Worm (Caenorhabditis elegans) whole organism, L4 larva: ENCODE results near the gene paqr-3.

Experiments used
- D1046.2 ChIP-seq: fragments of 200-800 bp; sonication (Bioruptor generic); IDR thresholded peaks from 2 replicates; pipeline ENCODE4 v1.3.6; 2022; ENCODE audit warnings: missing genetic modification characterization, missing compliant biosample characterization
- F44E2.7 ChIP-seq: fragments of 200-800 bp; sonication (Bioruptor generic); IDR thresholded peaks from 2 replicates; pipeline ENCODE4 v2.1.2; 2022; ENCODE audit warnings: missing genetic modification characterization, missing compliant biosample characterization
- F49E8.2 ChIP-seq: sonication (generic microtip); optimal IDR thresholded peaks from 2 replicates; lab custom pipeline; 2016; ENCODE audit warnings: missing compliant biosample characterization, mild to moderate bottlenecking, missing genetic modification characterization, borderline replicate concordance
- R02D3.7 ChIP-seq: fragments of 150-350 bp; sonication (generic microtip); optimal IDR thresholded peaks from 3 replicates; lab custom pipeline; 2014; ENCODE audit warnings: missing biosample characterization, missing genetic modification characterization
- Y105C5A.15 ChIP-seq: fragments of 200-800 bp; sonication (Bioruptor generic); IDR thresholded peaks from 2 replicates; pipeline ENCODE4 v1.3.6; 2022; ENCODE audit warnings: missing genetic modification characterization, missing compliant biosample characterization
- ZK337.2 ChIP-seq: fragments of 200-800 bp; sonication (Bioruptor generic); IDR thresholded peaks from 2 replicates; pipeline ENCODE4 v1.3.6; 2022; ENCODE audit warnings: missing genetic modification reagents, missing genetic modification characterization, missing compliant biosample characterization
- ZK546.5 ChIP-seq, 2 experiments: sonication (generic microtip); optimal IDR thresholded peaks; 2 replicates each; lab custom pipeline; 2017; ENCODE audit warnings: missing biosample characterization in 2 of 2, missing genetic modification characterization in 2 of 2
- arid-1 ChIP-seq: fragments of 200-800 bp; sonication (Bioruptor generic); conservative IDR thresholded peaks from 2 replicates; pipeline ENCODE4 v1.3.6; 2022; ENCODE audit warnings: missing genetic modification reagents, missing genetic modification characterization, missing compliant biosample characterization
- attf-4 ChIP-seq: sonication (generic microtip); optimal IDR thresholded peaks from 3 replicates; lab custom pipeline; 2017; ENCODE audit warnings: missing biosample characterization, missing genetic modification characterization
- ceh-32 ChIP-seq: sonication (generic microtip); optimal IDR thresholded peaks from 2 replicates; lab custom pipeline; 2016; ENCODE audit warnings: mild to moderate bottlenecking, missing genetic modification characterization, missing compliant biosample characterization; ENCODE audit not compliant: poor library complexity
- ces-1 ChIP-seq: fragments of 150-350 bp; sonication (generic microtip); optimal IDR thresholded peaks from 4 replicates; lab custom pipeline; 2014; ENCODE audit warnings: missing biosample characterization, missing genetic modification reagents, missing genetic modification characterization
- cey-2 ChIP-seq: sonication (generic microtip); optimal IDR thresholded peaks from 3 replicates; lab custom pipeline; 2017; ENCODE audit warnings: missing genetic modification characterization, mild to moderate bottlenecking, missing compliant biosample characterization, antibody characterized with exemption, borderline replicate concordance; ENCODE audit not compliant: insufficient read depth
- ctbp-1 ChIP-seq: fragments of 200-800 bp; sonication (Bioruptor generic); IDR thresholded peaks from 2 replicates; pipeline ENCODE4 v1.3.6; 2022; ENCODE audit warnings: missing genetic modification reagents, missing genetic modification characterization, missing compliant biosample characterization
- dmd-8 ChIP-seq: fragments of 200-800 bp; sonication (Bioruptor generic); IDR thresholded peaks from 2 replicates; pipeline ENCODE4 v1.3.6; 2022; ENCODE audit warnings: missing genetic modification characterization, missing compliant biosample characterization
- dpl-1 ChIP-seq: fragments of 150-350 bp; optimal IDR thresholded peaks from 2 replicates; lab custom pipeline; 2014; ENCODE audit warnings: missing biosample characterization, missing genetic modification reagents, missing genetic modification characterization
- hif-1 ChIP-seq, 2 experiments: sonication (generic microtip); optimal IDR thresholded peaks; 2 replicates each; lab custom pipeline; 2016 to 2017; ENCODE audit warnings: missing compliant biosample characterization in 2 of 2, missing genetic modification characterization in 2 of 2, missing genetic modification reagents in 2 of 2, missing genotype in 2 of 2, mild to moderate bottlenecking in 1 of 2
- jun-1 ChIP-seq: fragments of 150-350 bp; optimal IDR thresholded peaks from 2 replicates; lab custom pipeline; 2014; ENCODE audit warnings: missing biosample characterization, missing genetic modification reagents, missing genetic modification characterization
- lin-1 ChIP-seq: fragments of 200-800 bp; sonication (Bioruptor generic); IDR thresholded peaks from 2 replicates; pipeline ENCODE4 v1.3.6; 2022; ENCODE audit warnings: missing genetic modification reagents, missing genetic modification characterization, missing compliant biosample characterization
- lin-13 ChIP-seq: fragments of 150-350 bp; optimal IDR thresholded peaks from 2 replicates; lab custom pipeline; 2014; ENCODE audit warnings: missing biosample characterization, missing genetic modification reagents, missing genetic modification characterization
- lin-39 ChIP-seq: fragments of 150-350 bp; optimal IDR thresholded peaks from 2 replicates; lab custom pipeline; 2014; ENCODE audit warnings: missing biosample characterization, missing genetic modification reagents, missing genetic modification characterization
- mxl-2 ChIP-seq: fragments of 200-800 bp; sonication (Bioruptor generic); conservative IDR thresholded peaks from 2 replicates; pipeline ENCODE4 v1.3.6; 2022; ENCODE audit warnings: missing genetic modification reagents, missing genetic modification characterization, missing compliant biosample characterization
- nhr-25 ChIP-seq: sonication (generic microtip); optimal IDR thresholded peaks from 2 replicates; lab custom pipeline; 2017; ENCODE audit warnings: missing genetic modification characterization, mild to moderate bottlenecking, missing compliant biosample characterization, antibody characterized with exemption, moderate library complexity, borderline replicate concordance; ENCODE audit not compliant: insufficient read depth
- nhr-28 ChIP-seq: fragments of 150-350 bp; optimal IDR thresholded peaks from 2 replicates; lab custom pipeline; 2014; ENCODE audit warnings: missing biosample characterization, missing genetic modification characterization
- nhr-42 ChIP-seq: fragments of 200-800 bp; sonication (Bioruptor generic); IDR thresholded peaks from 2 replicates; pipeline ENCODE4 v1.3.6; 2022; ENCODE audit warnings: missing genetic modification characterization, missing compliant biosample characterization
- nhr-48 ChIP-seq: sonication (generic microtip); optimal IDR thresholded peaks from 2 replicates; lab custom pipeline; 2016; ENCODE audit warnings: mild to moderate bottlenecking, missing genetic modification characterization, missing compliant biosample characterization
- nhr-77 ChIP-seq: fragments of 150-350 bp; optimal IDR thresholded peaks from 2 replicates; lab custom pipeline; 2014; ENCODE audit warnings: missing biosample characterization, missing genetic modification characterization
- pha-4 ChIP-seq, 2 experiments: fragments of 150-350 bp in 1 of 2; fragments of 200-800 bp in 1 of 2; sonication (Bioruptor generic) in 1 of 2; IDR thresholded peaks in 1 of 2; optimal IDR thresholded peaks in 1 of 2; 2 replicates each; pipeline versions ENCODE4 v1.3.6 to Lab custom; 2014 to 2022; ENCODE audit warnings: missing genetic modification characterization in 2 of 2, missing genetic modification reagents in 2 of 2, missing biosample characterization in 1 of 2, missing compliant biosample characterization in 1 of 2
- php-3 ChIP-seq: fragments of 200-800 bp; sonication (Bioruptor generic); IDR thresholded peaks from 2 replicates; pipeline ENCODE4 v1.3.6; 2022; ENCODE audit warnings: missing genetic modification reagents, missing genetic modification characterization, missing compliant biosample characterization
- pqm-1 ChIP-seq: sonication (generic microtip); optimal IDR thresholded peaks from 2 replicates; lab custom pipeline; 2017; ENCODE audit warnings: missing biosample characterization, missing genetic modification characterization
- set-16 ChIP-seq: fragments of 200-800 bp; sonication (Bioruptor generic); IDR thresholded peaks from 2 replicates; pipeline ENCODE4 v1.3.6; 2022; ENCODE audit warnings: missing genetic modification reagents, missing genetic modification characterization, missing compliant biosample characterization
- skn-1 ChIP-seq: fragments of 150-350 bp; optimal IDR thresholded peaks from 2 replicates; lab custom pipeline; 2014; ENCODE audit warnings: missing biosample characterization, missing genetic modification characterization
- snpc-1.2 ChIP-seq: fragments of 200-800 bp; sonication (Bioruptor generic); IDR thresholded peaks from 2 replicates; pipeline ENCODE4 v1.3.6; 2022; ENCODE audit warnings: missing genetic modification reagents, missing genetic modification characterization, missing compliant biosample characterization
- tra-1 ChIP-seq: fragments of 200-800 bp; sonication (Bioruptor generic); IDR thresholded peaks from 2 replicates; pipeline ENCODE4 v1.3.6; 2022; ENCODE audit warnings: missing genetic modification reagents, missing genetic modification characterization, missing compliant biosample characterization
- unc-62 ChIP-seq, 3 experiments: fragments of 150-350 bp in 1 of 3; sonication (generic microtip); optimal IDR thresholded peaks in 2 of 3; peaks in 1 of 3; 1 replicate in 1 of 3; 2 replicates in 2 of 3; lab custom pipeline; 2014 to 2017; ENCODE audit warnings: missing biosample characterization in 3 of 3, missing genetic modification characterization in 3 of 3, missing genetic modification reagents in 3 of 3, missing genotype in 1 of 3
- zfp-3 ChIP-seq: fragments of 200-800 bp; sonication (Bioruptor generic); conservative IDR thresholded peaks from 2 replicates; pipeline ENCODE4 v1.3.6; 2022; ENCODE audit warnings: missing genetic modification reagents, missing genetic modification characterization, missing compliant biosample characterization
- zip-2 ChIP-seq: fragments of 150-350 bp; optimal IDR thresholded peaks from 2 replicates; lab custom pipeline; 2014; ENCODE audit warnings: missing biosample characterization, missing genetic modification characterization
- ztf-11 ChIP-seq: fragments of 150-350 bp; optimal IDR thresholded peaks from 2 replicates; lab custom pipeline; 2014; ENCODE audit warnings: missing biosample characterization, missing genetic modification characterization

Gene paqr-3

DNA sequence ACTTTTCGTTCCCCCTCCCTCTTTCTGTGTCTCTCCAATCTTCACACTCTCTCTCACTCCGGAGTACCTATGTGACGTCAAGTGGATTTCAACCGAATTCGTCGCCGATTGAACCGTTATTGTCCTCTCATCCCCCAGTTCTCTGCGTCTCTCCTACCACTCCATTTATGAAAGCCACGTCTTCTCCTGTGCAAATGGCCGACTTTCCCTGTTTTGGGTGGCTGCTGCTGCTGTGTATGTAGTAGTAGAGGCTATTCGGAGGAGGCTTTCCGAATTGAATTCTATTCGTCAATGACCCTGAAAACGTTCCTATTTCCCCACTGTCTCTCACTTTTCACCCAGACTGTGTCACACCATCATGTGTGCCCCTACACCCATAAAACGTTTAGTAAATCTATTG, 8.3 kb upstream of the paqr-3 start:
- TF ChIP-seq unc-62 (GFP tag; optimal IDR thresholded peaks at IDR 0.05 in 1 of 2; lab: Kevin White, UChicago) (peak in 1 of 2 experiments; percentile 87), unc-62 (tag; optimal IDR thresholded peaks at IDR 0.05; lab: Kevin White, UChicago) (no peak), nhr-25 (tag; lab: Kevin White, UChicago) (peak; percentile 37), zfp-3 (GFP tag; lab: Robert Waterston, UW) (no peak), F49E8.2 (tag; lab: Kevin White, UChicago) (no peak), D1046.2 (no peak), nhr-28 (tag; lab: Kevin White, UChicago) (peak; percentile 3), attf-4 (tag; lab: Kevin White, UChicago) (no peak)

DNA sequence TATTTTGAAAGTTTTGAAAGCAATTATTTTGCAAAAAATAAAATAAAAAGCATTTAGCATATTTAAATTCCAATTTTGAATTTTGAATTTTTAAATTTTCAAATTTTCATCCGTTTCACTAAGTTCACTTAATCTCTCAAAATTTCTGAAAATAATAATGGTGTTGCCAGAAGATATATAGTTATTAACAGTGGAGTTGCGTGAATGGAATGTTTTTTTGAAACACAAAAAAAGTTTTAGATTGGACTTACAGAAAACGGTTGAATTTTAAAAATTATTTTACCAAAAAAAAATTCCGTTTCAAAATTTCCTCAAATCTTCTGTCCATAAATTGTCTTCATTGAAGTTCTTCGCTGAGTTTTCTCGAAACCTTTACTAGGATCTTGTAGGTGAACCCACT, 7.8 kb upstream of the paqr-3 start:
- TF ChIP-seq snpc-1.2 (GFP tag; lab: Robert Waterston, UW): peak; percentile 74; the same call in 1 of the 2 replicates
- no peak for TF ChIP-seq php-3 (GFP tag; lab: Robert Waterston, UW)
- TF ChIP-seq skn-1 (tag; lab: Kevin White, UChicago): no peak
- TF ChIP-seq tra-1 (GFP tag; lab: Robert Waterston, UW): no peak
- no peak for TF ChIP-seq pqm-1 (tag; lab: Kevin White, UChicago)

DNA sequence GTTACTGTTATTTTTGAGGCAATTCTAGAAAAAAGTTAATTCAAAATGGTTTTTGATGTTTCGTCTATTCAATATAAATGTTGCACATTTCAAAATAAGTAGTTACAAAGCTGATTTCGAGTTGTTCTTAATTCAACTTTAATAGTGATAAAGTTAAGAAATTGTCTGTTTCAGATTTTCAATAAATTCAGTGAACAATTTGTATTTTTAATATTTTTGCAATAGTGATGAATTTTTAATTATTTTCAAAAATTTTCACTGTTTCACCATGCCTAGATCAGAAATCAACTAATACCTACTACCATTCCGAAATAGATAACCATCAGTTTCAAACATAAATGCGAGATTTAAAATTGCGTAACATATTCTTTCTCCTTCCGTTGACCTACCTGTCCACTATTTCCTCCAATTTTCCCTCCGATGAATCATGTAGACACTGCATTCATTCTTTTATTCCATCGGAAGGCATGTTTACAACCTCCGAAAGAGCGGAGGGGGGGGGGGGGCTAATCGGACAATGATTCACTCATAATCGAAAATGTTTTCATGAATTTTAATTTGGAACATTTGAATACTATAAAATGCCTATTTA, 6.6 kb upstream of the paqr-3 start:
- TF ChIP-seq lin-13: no peak
- TF ChIP-seq dmd-8 (GFP tag; lab: Robert Waterston, UW): no peak
- TF ChIP-seq unc-62 (GFP tag; optimal IDR thresholded peaks at IDR 0.05 in 1 of 2; lab: Kevin White, UChicago): peak in 1 of 2 experiments; percentile 22
- TF ChIP-seq unc-62 (tag; optimal IDR thresholded peaks at IDR 0.05; lab: Kevin White, UChicago): no peak
- no peak for TF ChIP-seq F44E2.7 (GFP tag; lab: Robert Waterston, UW)
- no peak for TF ChIP-seq nhr-77 (tag; lab: Kevin White, UChicago)
- no peak for TF ChIP-seq zip-2 (tag; lab: Kevin White, UChicago)
- no peak for TF ChIP-seq arid-1 (GFP tag; lab: Robert Waterston, UW)
- no peak for TF ChIP-seq ztf-11
- TF ChIP-seq ctbp-1 (GFP tag; lab: Robert Waterston, UW): no peak
- TF ChIP-seq dpl-1 (GFP tag; lab: Kevin White, UChicago): no peak
- peak; percentile 64; the same call in 1 of the 2 replicates for TF ChIP-seq snpc-1.2 (GFP tag; lab: Robert Waterston, UW)
- no peak for TF ChIP-seq ces-1
- TF ChIP-seq lin-1 (GFP tag; lab: Robert Waterston, UW): no peak
- no peak for TF ChIP-seq ceh-32
- no peak for TF ChIP-seq Y105C5A.15 (GFP tag; lab: Robert Waterston, UW)
- TF ChIP-seq hif-1 (tag; optimal IDR thresholded peaks at IDR 0.05; lab: Kevin White, UChicago): no peak
- TF ChIP-seq nhr-42: no peak

DNA sequence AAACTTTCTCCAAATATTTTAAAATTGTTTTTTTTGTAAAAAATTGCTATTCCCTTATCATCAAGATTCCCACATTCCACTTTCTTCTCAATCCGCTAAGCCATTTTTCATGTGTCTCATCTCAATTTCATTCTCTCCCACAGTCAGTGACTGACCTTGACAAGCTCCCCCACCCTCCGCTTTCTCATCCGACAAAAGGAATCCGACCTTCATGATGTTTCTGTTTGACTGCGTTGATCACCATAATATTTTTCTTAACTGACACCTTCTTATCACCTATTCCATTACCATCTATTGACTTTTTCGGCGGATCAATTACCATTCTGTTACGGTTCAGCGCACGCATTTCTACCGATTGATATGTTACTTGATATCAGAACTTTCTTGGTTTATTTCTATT, 5.6 kb upstream of the paqr-3 start:
- TF ChIP-seq unc-62 (GFP tag; optimal IDR thresholded peaks at IDR 0.05 in 1 of 2; lab: Kevin White, UChicago) (peak in 1 of 2 experiments; percentile 62), unc-62 (tag; optimal IDR thresholded peaks at IDR 0.05; lab: Kevin White, UChicago) (no peak), jun-1 (tag; lab: Kevin White, UChicago) (no peak), nhr-25 (tag; lab: Kevin White, UChicago) (peak; percentile 11), set-16 (no peak), F44E2.7 (GFP tag; lab: Robert Waterston, UW) (no peak), nhr-28 (tag; lab: Kevin White, UChicago) (peak; percentile 49)

DNA sequence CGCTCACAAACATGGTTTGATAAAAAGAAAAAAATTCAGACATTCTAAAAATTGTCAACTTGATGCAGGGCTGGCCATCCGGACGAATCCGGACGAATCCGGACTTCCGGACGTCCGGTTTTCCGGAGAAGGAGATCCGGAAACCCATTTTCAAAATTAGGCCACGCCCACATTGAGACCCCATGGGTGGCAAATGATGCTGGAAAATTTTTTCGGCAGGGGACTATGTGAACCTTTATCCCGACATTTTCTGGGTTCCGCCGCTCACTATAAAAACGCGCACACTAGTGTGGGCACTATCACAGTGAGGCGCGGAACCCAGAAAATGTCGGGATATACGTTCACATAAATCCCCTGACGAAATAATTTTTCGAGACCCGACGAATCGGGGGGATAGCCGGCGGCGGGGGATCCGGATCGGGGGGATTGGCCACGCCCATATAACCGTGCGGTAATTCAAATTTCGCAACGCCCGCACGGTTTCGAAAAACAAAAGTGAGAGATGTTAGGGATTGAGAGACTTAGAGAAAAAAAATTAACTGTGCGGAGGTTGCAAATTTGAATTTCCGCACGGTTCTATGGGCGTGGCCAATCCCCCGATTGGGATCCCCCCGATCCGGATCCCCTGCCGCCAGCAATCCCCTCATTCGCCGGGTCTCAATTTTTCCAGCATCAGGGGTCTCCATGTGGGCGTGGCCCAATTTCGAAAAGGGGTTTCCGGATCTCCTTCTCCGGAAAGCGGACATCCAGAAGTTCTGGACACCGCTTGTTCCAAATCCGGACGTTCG, 4.5 kb upstream of the paqr-3 start:
- TF ChIP-seq nhr-48 (tag; lab: Kevin White, UChicago) (no peak), pqm-1 (tag; lab: Kevin White, UChicago) (no peak), R02D3.7 (tag; lab: Kevin White, UChicago) (no peak), jun-1 (tag; lab: Kevin White, UChicago) (no peak), cey-2 (tag; lab: Kevin White, UChicago) (no peak), pha-4 (GFP tag; IDR thresholded peaks at IDR 0.05; lab: Robert Waterston, UW) (0 out of 2 replicates have a peak, but pooled peaks have one; percentile 26), pha-4 (tag; optimal IDR thresholded peaks at IDR 0.05; lab: Kevin White, UChicago) (no peak), set-16 (peak; percentile 80), ZK546.5 (tag; optimal IDR thresholded peaks at IDR 0.05; lab: Kevin White, UChicago) (no peak), skn-1 (tag; lab: Kevin White, UChicago) (no peak), php-3 (GFP tag; lab: Robert Waterston, UW) (no peak), lin-39 (tag; lab: Kevin White, UChicago) (no peak), F49E8.2 (tag; lab: Kevin White, UChicago) (no peak), hif-1 (tag; optimal IDR thresholded peaks at IDR 0.05; lab: Kevin White, UChicago) (no peak), ZK337.2 (GFP tag; lab: Robert Waterston, UW) (no peak), mxl-2 (GFP tag; lab: Robert Waterston, UW) (no peak), snpc-1.2 (GFP tag; lab: Robert Waterston, UW) (peak; percentile 96)
